Fruit fly (Drosophila melanogaster) whole organism, wandering third instar larva: ENCODE results near the gene Ucp4C.

Experiments used
- CG32264 ChIP-seq: fragments of 200-800 bp; sonication (Bioruptor generic); optimal IDR thresholded peaks from 2 replicates; lab custom pipeline; 2016; ENCODE audit warnings: missing biosample characterization, missing genetic modification characterization
- Sp1 ChIP-seq: fragments of 200-800 bp; sonication (Bioruptor generic); optimal IDR thresholded peaks from 3 replicates; lab custom pipeline; 2019; ENCODE audit warnings: missing biosample characterization, mild to moderate bottlenecking, missing genetic modification characterization, moderate library complexity
- jim ChIP-seq: fragments of 175-275, 200-325 bp; sonication (Bioruptor generic); optimal IDR thresholded peaks from 2 replicates; lab custom pipeline; 2016; ENCODE audit warnings: missing biosample characterization, mild to moderate bottlenecking, missing genetic modification characterization

- no peak for TF ChIP-seq CG32264
- no peak for TF ChIP-seq Sp1 (GFP tag; lab: Kevin White, UChicago)
- TF ChIP-seq jim (GFP tag; lab: Kevin White, UChicago) = no peak
Measured at dm6 chr2L:6013071-6013417, 44.7 kb downstream of the Ucp4C start.
